Worm (Caenorhabditis elegans) whole organism, L4/young adult: Measurements from ENCODE around the gene B0393.4.
"Not testable (repeated sequence)": the region's sequence is repeated elsewhere in the genome, so short reads cannot be mapped to it uniquely, and the experiment has no call there.

Experiments
- W03F9.2 ChIP-seq: fragments of 150-350 bp; optimal IDR thresholded peaks from 2 replicates; lab custom pipeline; 2014; ENCODE audit warnings: missing biosample characterization, missing genetic modification characterization
- dao-5 ChIP-seq: sonication (generic microtip); optimal IDR thresholded peaks from 2 replicates; lab custom pipeline; 2016; ENCODE audit warnings: missing genotype, missing genetic modification characterization, moderate library complexity, missing compliant biosample characterization
- him-1 ChIP-seq: sonication (generic microtip); optimal IDR thresholded peaks from 2 replicates; lab custom pipeline; 2016; ENCODE audit warnings: missing genotype, missing genetic modification reagents, missing genetic modification characterization, missing compliant biosample characterization

The B0393.4 gene

DNA sequence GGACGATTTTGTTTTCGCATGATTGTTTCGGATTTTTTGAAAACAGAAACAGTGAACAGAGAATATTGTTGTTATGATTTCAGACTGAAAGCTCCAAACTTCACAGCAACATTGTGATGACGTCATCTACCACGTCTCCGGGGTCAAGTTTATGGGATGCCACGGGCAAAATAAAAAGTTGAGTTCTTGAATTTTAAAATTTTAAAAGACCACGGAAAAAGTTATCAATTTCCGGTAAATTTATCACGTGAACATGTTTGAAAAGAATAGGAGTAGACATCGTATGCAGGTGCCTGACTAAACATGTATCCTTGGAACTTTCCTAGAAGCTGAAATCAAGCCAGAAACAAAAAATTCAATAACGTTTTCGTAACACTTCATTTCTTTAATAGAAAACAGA lies at the start of gene B0393.4:
Gene B0393.4, minus strand, starts transcription at position 101 of the 400 bp plus-strand sequence.
- no peak for TF ChIP-seq W03F9.2 (tag; lab: Kevin White, UChicago)
- no peak for TF ChIP-seq him-1 (tag; lab: Kevin White, UChicago)
- TF ChIP-seq dao-5 (tag; lab: Kevin White, UChicago), result no peak

DNA sequence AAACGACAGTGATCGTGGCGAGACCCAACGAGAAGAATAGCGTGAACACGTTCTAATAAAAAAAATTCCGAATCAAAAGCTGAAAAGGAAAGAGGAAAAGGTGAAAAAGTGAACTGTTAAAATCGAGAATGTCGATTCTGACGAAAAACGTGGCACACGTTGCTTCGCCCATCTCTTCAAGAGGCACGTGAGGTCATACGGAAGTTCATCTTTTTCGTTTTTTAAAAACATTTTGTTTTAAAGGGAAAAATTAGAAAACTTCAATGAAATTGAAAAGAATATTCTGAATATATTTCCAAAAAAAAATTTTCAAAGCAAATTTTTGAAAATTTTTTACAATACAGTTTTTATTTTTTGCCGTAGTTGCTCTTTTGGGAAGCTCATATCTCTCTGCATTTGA lies 47.8 kb upstream of the B0393.4 start, which contains the start of gene C38D4.7:
Gene C38D4.7, minus strand, starts transcription at position 101 of the 400 bp plus-strand sequence.
- TF ChIP-seq him-1 (tag; lab: Kevin White, UChicago) (no peak), dao-5 (tag; lab: Kevin White, UChicago) (no peak), W03F9.2 (tag; lab: Kevin White, UChicago) (no peak)

DNA sequence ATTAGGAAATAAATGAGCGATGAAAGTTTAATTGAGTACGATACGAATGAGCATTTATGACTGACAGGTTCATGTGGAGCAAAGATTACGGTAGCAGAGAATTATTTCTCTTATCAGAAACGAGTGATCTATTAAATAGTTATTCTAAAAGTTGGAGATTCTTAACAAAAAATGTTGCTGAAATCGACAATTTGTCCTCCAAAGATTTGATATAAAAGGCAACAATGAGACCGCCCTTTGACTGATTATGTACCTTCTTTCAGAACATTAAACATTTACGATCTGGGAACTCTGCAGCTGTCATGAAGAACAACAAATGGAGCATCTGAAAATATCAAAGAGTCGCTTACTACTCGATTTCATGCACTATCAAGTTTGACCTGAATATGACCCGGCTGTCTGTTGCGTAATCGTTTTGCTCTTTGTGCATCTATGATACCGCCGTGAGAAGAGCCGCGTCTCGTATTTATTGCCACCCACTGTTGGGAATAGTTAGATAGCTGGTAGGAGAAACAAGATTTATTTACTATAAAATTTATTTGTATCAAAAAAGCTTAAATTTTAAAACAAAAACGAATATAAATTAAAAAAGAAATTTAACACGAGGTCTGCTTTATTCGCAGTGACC lies 46.2 kb upstream of the B0393.4 start, which contains the start of gene pal-1:
Gene pal-1, minus strand, starts transcription at position 51 of the 628 bp plus-strand sequence.
- TF ChIP-seq dao-5 (tag; lab: Kevin White, UChicago) (no peak), W03F9.2 (tag; lab: Kevin White, UChicago) (no peak), him-1 (tag; lab: Kevin White, UChicago) (no peak)

DNA sequence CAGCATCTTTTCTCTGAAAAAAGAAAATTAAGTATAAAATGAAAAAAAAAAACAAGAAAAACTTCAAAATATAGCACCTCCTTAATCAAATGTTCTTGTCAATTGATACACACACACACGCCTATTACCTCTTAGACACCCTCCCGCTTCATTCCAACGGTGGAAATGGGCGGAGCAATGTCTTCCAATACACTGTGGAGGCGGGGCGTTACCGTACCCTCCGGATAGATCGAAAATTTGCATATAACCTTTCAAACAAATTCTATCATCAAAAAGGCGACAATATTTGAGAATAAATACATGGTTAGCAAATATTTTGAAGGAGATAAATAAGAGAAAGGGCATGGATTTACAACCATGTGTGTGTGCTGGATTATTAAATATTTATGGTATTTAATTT lies 44.7 kb upstream of the B0393.4 start:
- TF ChIP-seq W03F9.2 (tag; lab: Kevin White, UChicago) (no peak), dao-5 (tag; lab: Kevin White, UChicago) (no peak)

DNA sequence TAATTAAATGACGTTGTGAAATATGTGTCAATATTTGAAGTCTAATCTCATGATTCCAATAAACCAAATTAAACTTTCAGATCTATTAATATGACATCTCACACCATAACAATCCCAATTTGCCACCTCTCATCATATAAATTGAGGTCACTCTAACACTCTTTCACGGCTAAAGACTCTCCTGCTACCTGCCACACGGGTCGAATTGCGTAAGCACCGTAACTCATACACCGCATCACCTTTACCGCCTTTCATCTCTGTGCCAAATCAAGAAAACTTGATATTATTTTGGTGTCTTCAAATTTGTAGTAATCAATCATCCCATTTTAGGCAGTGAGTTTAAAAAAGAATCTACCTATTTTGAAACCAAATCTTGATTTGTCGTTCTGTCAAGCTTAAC lies 42.9 kb upstream of the B0393.4 start:
- TF ChIP-seq him-1 (tag; lab: Kevin White, UChicago) (no peak), dao-5 (tag; lab: Kevin White, UChicago) (no peak), W03F9.2 (tag; lab: Kevin White, UChicago) (no peak)

DNA sequence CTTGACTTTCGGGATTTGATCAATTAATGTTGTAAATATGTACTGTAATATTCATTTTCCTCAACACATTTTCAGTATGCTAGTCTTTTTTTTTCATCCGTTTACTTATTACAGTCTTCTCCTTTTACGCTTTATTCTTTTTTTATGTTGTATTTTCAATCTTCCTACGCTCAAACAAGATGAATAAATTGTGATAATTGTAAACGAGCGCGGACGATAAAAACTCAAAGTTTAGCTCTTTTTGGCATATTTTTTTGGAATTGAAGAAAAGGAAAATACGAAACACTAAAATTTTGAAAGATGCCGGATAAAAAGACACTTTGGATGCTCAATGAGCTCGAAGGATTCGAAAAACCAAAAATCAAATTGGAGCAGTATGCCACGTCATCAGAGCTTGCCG lies 39.3 kb upstream of the B0393.4 start, which contains the start of gene metl-5:
Gene metl-5, plus strand, starts transcription at position 301 of the 400 bp plus-strand sequence.
- TF ChIP-seq him-1 (tag; lab: Kevin White, UChicago) (no peak), dao-5 (tag; lab: Kevin White, UChicago) (no peak), W03F9.2 (tag; lab: Kevin White, UChicago) (no peak)

DNA sequence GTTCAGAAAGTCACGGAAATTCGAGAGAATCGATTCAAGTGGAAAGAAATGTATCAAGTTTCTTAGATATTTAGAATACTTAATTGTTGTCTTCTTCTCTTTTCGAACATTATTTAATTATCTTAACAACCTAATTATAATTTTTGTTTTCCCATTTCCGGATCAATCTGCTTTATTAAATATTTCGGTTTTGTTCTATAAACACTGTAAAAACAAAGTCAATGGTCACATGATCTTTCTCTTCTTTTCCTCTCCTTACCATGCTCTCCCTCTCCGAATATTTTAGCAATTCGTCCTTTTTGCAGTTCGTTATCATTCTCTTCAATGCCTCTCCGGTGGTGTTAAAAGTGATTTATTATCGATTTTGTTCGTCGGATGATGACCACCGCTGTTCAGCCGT lies 33.1 kb upstream of the B0393.4 start, which contains the start of gene tag-325:
Gene tag-325, plus strand, starts transcription at position 301 of the 400 bp plus-strand sequence.
- TF ChIP-seq him-1 (tag; lab: Kevin White, UChicago) (no peak), W03F9.2 (tag; lab: Kevin White, UChicago) (no peak), dao-5 (tag; lab: Kevin White, UChicago) (no peak)

DNA sequence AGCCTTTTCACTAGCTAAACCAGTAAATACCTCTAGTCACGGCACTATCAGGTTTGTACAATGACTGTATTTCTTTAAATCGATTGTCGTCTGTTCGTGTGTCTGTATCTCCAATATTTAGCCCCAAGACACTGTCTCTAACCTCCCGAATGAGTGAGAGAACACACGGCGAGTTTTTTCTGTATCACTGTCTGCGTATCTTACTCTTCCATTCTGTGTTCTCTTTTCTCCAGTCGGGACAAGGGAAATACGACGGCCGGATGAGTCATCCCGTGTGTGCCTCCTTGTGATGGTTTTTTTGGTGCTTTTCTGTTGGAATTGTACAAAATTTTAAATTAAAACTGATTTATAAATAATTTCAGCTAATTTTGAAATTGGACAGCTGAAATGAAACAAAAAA lies 32.6 kb upstream of the B0393.4 start:
- TF ChIP-seq him-1 (tag; lab: Kevin White, UChicago) (no peak), dao-5 (tag; lab: Kevin White, UChicago) (no peak), W03F9.2 (tag; lab: Kevin White, UChicago) (peak; percentile 33)

DNA sequence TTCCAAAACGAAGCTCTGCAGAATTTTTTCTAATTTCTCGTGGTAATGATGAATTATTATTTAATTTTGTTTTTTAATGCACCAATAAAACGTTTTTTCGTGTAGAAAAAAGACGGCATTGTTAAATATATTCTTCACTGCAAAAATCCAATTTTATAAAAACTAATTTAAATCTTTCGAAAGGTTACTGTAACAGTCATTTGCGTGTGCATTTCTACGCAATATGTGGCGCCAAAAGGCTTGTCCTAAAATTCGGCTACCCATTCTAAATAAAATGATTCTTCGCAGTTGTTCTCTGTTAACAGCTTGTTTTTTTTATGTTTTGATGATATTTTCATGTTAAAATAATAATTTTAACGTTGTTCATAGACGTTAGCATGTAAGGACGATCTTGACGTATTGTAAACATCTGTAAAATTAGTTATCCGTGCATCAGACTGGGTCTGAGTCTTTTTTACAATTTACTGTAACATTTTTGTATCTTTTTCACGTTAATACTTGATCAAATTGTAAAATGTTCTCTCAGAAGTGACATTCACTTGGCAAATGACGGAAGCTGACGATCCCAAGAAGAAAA lies 29.2 kb upstream of the B0393.4 start, which contains the start of gene mip-1:
Gene mip-1, plus strand, starts transcription at position 527 of the 577 bp plus-strand sequence.
- TF ChIP-seq him-1 (tag; lab: Kevin White, UChicago), result no peak
- TF ChIP-seq W03F9.2 (tag; lab: Kevin White, UChicago), result no peak
- no peak for TF ChIP-seq dao-5 (tag; lab: Kevin White, UChicago)

DNA sequence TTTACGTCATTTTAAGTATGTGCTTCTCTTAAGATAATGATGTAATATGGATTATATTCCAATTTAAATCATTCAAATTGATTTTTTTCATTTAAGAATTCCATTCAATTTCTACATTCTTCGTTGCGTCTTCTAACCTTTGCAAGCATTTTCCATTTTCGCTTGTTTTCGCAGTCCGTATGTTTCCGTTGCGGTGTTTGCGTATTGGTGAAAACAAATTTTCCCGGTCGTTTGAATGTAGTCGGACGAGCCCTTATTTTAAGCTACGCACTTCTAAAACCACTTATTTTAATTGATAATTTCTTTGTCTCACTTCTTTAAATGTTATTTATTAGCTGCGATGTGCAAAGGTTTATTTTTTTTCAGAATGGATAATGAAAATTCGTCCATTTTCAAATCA lies 22.3 kb upstream of the B0393.4 start, which contains the start of gene mel-28:
Gene mel-28, plus strand, starts transcription at position 367 of the 400 bp plus-strand sequence.
- TF ChIP-seq him-1 (tag; lab: Kevin White, UChicago) (no peak), dao-5 (tag; lab: Kevin White, UChicago) (no peak), W03F9.2 (tag; lab: Kevin White, UChicago) (no peak)

DNA sequence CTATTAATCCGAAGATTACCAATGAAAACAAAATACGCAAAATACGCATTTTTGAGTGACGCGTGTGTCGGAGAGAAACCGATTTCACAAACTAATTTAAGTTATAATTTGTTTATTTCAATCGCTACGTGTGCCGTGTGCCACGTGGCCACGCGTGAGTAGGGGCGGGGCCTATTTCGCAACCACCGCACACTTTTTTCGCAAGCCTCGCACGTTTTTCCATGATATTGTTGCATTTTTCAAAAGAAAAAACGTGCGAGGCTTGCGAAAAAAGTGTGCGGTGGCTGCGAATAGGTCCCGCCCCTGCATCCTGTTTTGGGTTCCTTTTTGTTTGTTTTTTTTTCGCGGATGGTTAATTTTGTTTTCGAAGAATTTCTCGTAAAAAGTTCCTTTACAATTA lies 21.7 kb upstream of the B0393.4 start, which contains the start of gene enu-3.2:
Gene enu-3.2, minus strand, starts transcription at position 105 of the 400 bp plus-strand sequence.
- TF ChIP-seq dao-5, W03F9.2, him-1 (tag; lab: Kevin White, UChicago): not testable (repeated sequence)

DNA sequence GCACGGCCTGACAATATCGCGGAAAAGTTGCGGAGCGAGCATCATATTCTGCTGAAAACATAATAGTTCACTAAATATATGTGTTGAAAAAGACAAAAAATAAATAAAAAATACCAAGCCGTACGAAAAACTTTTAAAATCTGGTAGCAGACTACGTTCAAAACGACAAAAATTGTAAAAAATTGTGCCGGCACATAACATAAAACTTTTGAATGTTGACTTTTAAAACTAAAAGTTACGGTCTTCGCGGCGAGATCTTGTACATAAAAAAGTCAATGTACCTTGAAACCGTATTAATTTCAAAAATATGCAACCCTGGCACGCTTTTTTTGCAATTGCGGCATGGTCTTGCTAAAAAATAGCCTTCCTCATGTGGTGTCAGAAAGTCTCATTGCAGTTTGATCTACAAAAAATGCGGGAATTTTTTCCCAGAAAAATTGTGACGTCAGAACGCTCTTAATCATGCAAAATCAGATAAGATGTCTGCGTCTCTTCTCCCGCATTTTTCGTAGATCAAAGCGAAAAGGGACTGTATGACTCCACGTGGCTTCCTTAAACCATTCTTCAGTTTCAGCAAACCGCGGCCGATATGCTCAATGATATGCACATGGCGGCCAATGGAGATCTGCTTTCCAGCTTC lies 18.6 kb upstream of the B0393.4 start, which contains the start of the genes gex-5 and C38D4.10:
Gene gex-5, minus strand, starts transcription at position 51 of the 640 bp plus-strand sequence.
Gene C38D4.10, plus strand, starts transcription at position 590 of the 640 bp plus-strand sequence.
- not testable (repeated sequence) for TF ChIP-seq dao-5, him-1, W03F9.2 (tag; lab: Kevin White, UChicago)

DNA sequence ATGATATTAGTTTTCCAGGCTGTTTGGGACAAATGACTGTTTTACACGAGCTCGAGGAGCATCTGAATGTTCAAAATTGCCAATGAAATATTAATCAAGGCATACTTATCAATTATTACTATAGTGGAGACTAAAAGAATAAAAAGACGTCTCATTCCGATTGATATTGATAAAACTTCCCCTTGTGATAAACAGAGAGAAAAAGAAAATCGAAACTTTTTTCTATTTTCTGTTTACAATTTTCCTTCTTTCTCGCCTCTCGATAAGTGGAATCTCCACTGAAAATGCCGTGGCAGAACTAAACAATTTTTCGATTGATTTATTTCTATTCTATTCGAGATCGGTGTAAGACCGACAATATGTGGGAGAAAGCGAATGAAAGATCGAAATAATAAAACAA lies 16.4 kb upstream of the B0393.4 start, which contains the start of gene B0393.9:
Gene B0393.9, minus strand, starts transcription at position 303 of the 400 bp plus-strand sequence.
- TF ChIP-seq W03F9.2 (tag; lab: Kevin White, UChicago) (no peak), dao-5 (tag; lab: Kevin White, UChicago) (no peak), him-1 (tag; lab: Kevin White, UChicago) (no peak)
